Worm (Caenorhabditis elegans) whole organism, late embryonic: ENCODE results near the gene B0507.1.

Experiments
- C08G9.2 ChIP-seq: sonication (generic microtip); optimal IDR thresholded peaks from 2 replicates; lab custom pipeline; 2016; ENCODE audit warnings: mild to moderate bottlenecking, missing genetic modification characterization, moderate library complexity, missing compliant biosample characterization
- K02D7.2 ChIP-seq: sonication (generic microtip); optimal IDR thresholded peaks from 2 replicates; lab custom pipeline; 2017; ENCODE audit warnings: mild to moderate bottlenecking, missing genetic modification characterization, missing compliant biosample characterization
- T23F11.4 ChIP-seq: fragments of 200-800 bp; sonication (Bioruptor generic); optimal IDR thresholded peaks from 2 replicates; lab custom pipeline; 2018; ENCODE audit warnings: mild to moderate bottlenecking, missing genetic modification characterization, missing compliant biosample characterization
- Y22D7AL.16 ChIP-seq: sonication (generic microtip); optimal IDR thresholded peaks from 2 replicates; lab custom pipeline; 2016; ENCODE audit warnings: missing genetic modification characterization, missing compliant biosample characterization
- ahr-1 ChIP-seq: sonication (generic microtip); optimal IDR thresholded peaks from 2 replicates; lab custom pipeline; 2016; ENCODE audit warnings: missing genetic modification characterization, missing compliant biosample characterization
- ama-1 ChIP-seq: fragments of 150-350 bp; optimal IDR thresholded peaks from 2 replicates; lab custom pipeline; 2014
- ceh-14 ChIP-seq: sonication (generic microtip); optimal IDR thresholded peaks from 2 replicates; lab custom pipeline; 2016; ENCODE audit warnings: missing genotype, missing genetic modification characterization, missing compliant biosample characterization
- ceh-18 ChIP-seq: sonication (generic microtip); optimal IDR thresholded peaks from 2 replicates; lab custom pipeline; 2016; ENCODE audit warnings: missing genetic modification characterization, missing compliant biosample characterization
- ceh-2 ChIP-seq: sonication (generic microtip); optimal IDR thresholded peaks from 2 replicates; lab custom pipeline; 2016; ENCODE audit warnings: missing genotype, missing genetic modification characterization, missing compliant biosample characterization
- ceh-22 ChIP-seq: sonication (generic microtip); optimal IDR thresholded peaks from 2 replicates; lab custom pipeline; 2017; ENCODE audit warnings: missing biosample characterization, missing genetic modification characterization
- ceh-30 ChIP-seq: fragments of 150-350 bp; optimal IDR thresholded peaks from 2 replicates; lab custom pipeline; 2014; ENCODE audit warnings: missing biosample characterization, missing genetic modification characterization
- ceh-31 ChIP-seq: sonication (generic microtip); optimal IDR thresholded peaks from 2 replicates; lab custom pipeline; 2016; ENCODE audit warnings: missing genetic modification characterization, missing compliant biosample characterization
- ceh-34 ChIP-seq: sonication (generic microtip); optimal IDR thresholded peaks from 2 replicates; lab custom pipeline; 2016; ENCODE audit warnings: mild to moderate bottlenecking, missing genetic modification characterization, missing compliant biosample characterization
- ceh-45 ChIP-seq: fragments of 200-800 bp; sonication (Bioruptor generic); IDR thresholded peaks from 2 replicates; pipeline ENCODE4 v1.3.6; 2022; ENCODE audit warnings: missing genetic modification reagents, missing genetic modification characterization, missing compliant biosample characterization
- ceh-48 ChIP-seq: sonication (generic microtip); optimal IDR thresholded peaks from 2 replicates; lab custom pipeline; 2016; ENCODE audit warnings: missing genetic modification characterization, inconsistent platforms, missing compliant biosample characterization
- ceh-6 ChIP-seq: fragments of 200-800 bp; sonication (Bioruptor generic); optimal IDR thresholded peaks from 2 replicates; lab custom pipeline; 2018; ENCODE audit warnings: mild to moderate bottlenecking, missing genetic modification characterization, missing compliant biosample characterization
- dve-1 ChIP-seq: sonication (generic microtip); optimal IDR thresholded peaks from 2 replicates; lab custom pipeline; 2017; ENCODE audit warnings: antibody characterized with exemption, mild to moderate bottlenecking, missing genetic modification characterization, missing compliant biosample characterization
- elt-2 ChIP-seq: sonication (generic microtip); optimal IDR thresholded peaks from 2 replicates; lab custom pipeline; 2016; ENCODE audit warnings: missing genetic modification reagents, missing genetic modification characterization, missing compliant biosample characterization
- elt-4 ChIP-seq: sonication (generic microtip); optimal IDR thresholded peaks from 2 replicates; lab custom pipeline; 2016; ENCODE audit warnings: missing genetic modification characterization, missing compliant biosample characterization
- eyg-1 ChIP-seq: sonication (generic microtip); optimal IDR thresholded peaks from 2 replicates; lab custom pipeline; 2016; ENCODE audit warnings: missing genotype, missing genetic modification characterization, missing compliant biosample characterization
- fax-1 ChIP-seq: sonication (generic microtip); optimal IDR thresholded peaks from 2 replicates; lab custom pipeline; 2016; ENCODE audit warnings: missing genotype, missing genetic modification characterization, missing compliant biosample characterization
- fkh-10 ChIP-seq: fragments of 150-350 bp; optimal IDR thresholded peaks from 2 replicates; lab custom pipeline; 2014; ENCODE audit warnings: missing biosample characterization, missing genetic modification reagents, missing genetic modification characterization
- fkh-6 ChIP-seq: sonication (generic microtip); optimal IDR thresholded peaks from 2 replicates; lab custom pipeline; 2016; ENCODE audit warnings: missing genetic modification characterization, missing compliant biosample characterization
- hlh-13 ChIP-seq: fragments of 200-800 bp; sonication (Bioruptor generic); optimal IDR thresholded peaks from 2 replicates; lab custom pipeline; 2018; ENCODE audit warnings: mild to moderate bottlenecking, missing genetic modification characterization, missing compliant biosample characterization
- hlh-6 ChIP-seq: sonication (generic microtip); optimal IDR thresholded peaks from 2 replicates; lab custom pipeline; 2016; ENCODE audit warnings: missing genotype, missing genetic modification characterization, missing compliant biosample characterization
- lim-6 ChIP-seq: sonication (generic microtip); optimal IDR thresholded peaks from 2 replicates; lab custom pipeline; 2016; ENCODE audit warnings: missing genetic modification characterization, missing compliant biosample characterization
- mec-3 ChIP-seq: sonication (generic microtip); optimal IDR thresholded peaks from 2 replicates; lab custom pipeline; 2016; ENCODE audit warnings: borderline replicate concordance, missing genetic modification characterization, missing compliant biosample characterization
- nfya-1 ChIP-seq: sonication (generic microtip); optimal IDR thresholded peaks from 2 replicates; lab custom pipeline; 2017; ENCODE audit warnings: missing genetic modification characterization, mild to moderate bottlenecking, missing compliant biosample characterization, antibody characterized with exemption, moderate library complexity
- nhr-11 ChIP-seq: fragments of 150-350 bp; optimal IDR thresholded peaks from 2 replicates; lab custom pipeline; 2014; ENCODE audit warnings: missing biosample characterization, missing genetic modification characterization
- nhr-232 ChIP-seq: sonication (generic microtip); optimal IDR thresholded peaks from 2 replicates; lab custom pipeline; 2016; ENCODE audit warnings: missing genetic modification characterization, missing compliant biosample characterization
- npax-4 ChIP-seq: sonication (generic microtip); optimal IDR thresholded peaks from 2 replicates; lab custom pipeline; 2016; ENCODE audit warnings: missing genetic modification characterization, missing compliant biosample characterization
- pag-3 ChIP-seq: sonication (generic microtip); optimal IDR thresholded peaks from 2 replicates; lab custom pipeline; 2016; ENCODE audit warnings: missing compliant biosample characterization, missing genetic modification characterization, borderline replicate concordance
- pat-9 ChIP-seq: fragments of 200-800 bp; sonication (Bioruptor generic); optimal IDR thresholded peaks from 2 replicates; lab custom pipeline; 2018; ENCODE audit warnings: mild to moderate bottlenecking, missing genetic modification characterization, moderate library complexity, missing compliant biosample characterization
- pha-2 ChIP-seq: sonication (generic microtip); optimal IDR thresholded peaks from 2 replicates; lab custom pipeline; 2017; ENCODE audit warnings: mild to moderate bottlenecking, missing genetic modification characterization, missing compliant biosample characterization
- pha-4 ChIP-seq: fragments of 150-350 bp; optimal IDR thresholded peaks from 2 replicates; lab custom pipeline; 2018; ENCODE audit warnings: missing biosample characterization, missing genetic modification reagents, missing genetic modification characterization
- pqm-1 ChIP-seq: sonication (generic microtip); optimal IDR thresholded peaks from 2 replicates; lab custom pipeline; 2016; ENCODE audit warnings: missing genetic modification characterization, missing compliant biosample characterization
- pros-1 ChIP-seq: fragments of 150-350 bp; optimal IDR thresholded peaks from 2 replicates; lab custom pipeline; 2014; ENCODE audit warnings: missing biosample characterization, missing genetic modification reagents, missing genetic modification characterization
- ref-2 ChIP-seq: sonication (generic microtip); optimal IDR thresholded peaks from 2 replicates; lab custom pipeline; 2016; ENCODE audit warnings: missing genetic modification characterization, missing compliant biosample characterization
- sdc-2 ChIP-seq: sonication (generic microtip); optimal IDR thresholded peaks from 2 replicates; lab custom pipeline; 2016; ENCODE audit warnings: missing genotype, missing genetic modification characterization, missing compliant biosample characterization
- sox-2 ChIP-seq: fragments of 200-800 bp; sonication (Bioruptor generic); IDR thresholded peaks from 2 replicates; pipeline ENCODE4 v1.3.6; 2022; ENCODE audit warnings: missing genetic modification reagents, missing genetic modification characterization, missing compliant biosample characterization
- sox-4 ChIP-seq: sonication (generic microtip); optimal IDR thresholded peaks from 2 replicates; lab custom pipeline; 2017; ENCODE audit warnings: mild to moderate bottlenecking, missing genetic modification characterization, inconsistent platforms, missing compliant biosample characterization
- tbx-2 ChIP-seq: sonication (generic microtip); optimal IDR thresholded peaks from 2 replicates; lab custom pipeline; 2016; ENCODE audit warnings: missing genetic modification characterization, missing compliant biosample characterization
- ttx-3 ChIP-seq: sonication (generic microtip); optimal IDR thresholded peaks from 2 replicates; lab custom pipeline; 2016; ENCODE audit warnings: missing genetic modification reagents, missing genetic modification characterization, missing compliant biosample characterization
- unc-3 ChIP-seq, 2 experiments: fragments of 200-800 bp in 1 of 2; sonication (Bioruptor generic) in 1 of 2; sonication (generic microtip) in 1 of 2; conservative IDR thresholded peaks in 1 of 2; optimal IDR thresholded peaks in 1 of 2; 2 replicates each; pipeline versions ENCODE4 v1.3.6 to Lab custom; 2016 to 2022; ENCODE audit warnings: missing compliant biosample characterization in 2 of 2, missing genetic modification characterization in 2 of 2, missing genetic modification reagents in 1 of 2
- unc-55 ChIP-seq: sonication (generic microtip); optimal IDR thresholded peaks from 2 replicates; lab custom pipeline; 2017; ENCODE audit warnings: missing biosample characterization, missing genetic modification reagents, missing genetic modification characterization
- unc-86 ChIP-seq: sonication (generic microtip); optimal IDR thresholded peaks from 2 replicates; lab custom pipeline; 2016; ENCODE audit warnings: missing genetic modification characterization, missing compliant biosample characterization
- zip-5 ChIP-seq: sonication (generic microtip); optimal IDR thresholded peaks from 2 replicates; lab custom pipeline; 2016; ENCODE audit warnings: missing genetic modification characterization, missing compliant biosample characterization

B0507.1 gene

ce11 chrV:8781164-8781563, 4.8 kb downstream of the B0507.1 start:
- TF ChIP-seq elt-4: no peak
- no peak for TF ChIP-seq pag-3
- TF ChIP-seq ceh-31 (tag; lab: Kevin White, UChicago): no peak
- peak; percentile 88 for TF ChIP-seq elt-2 (tag; lab: Kevin White, UChicago)
- TF ChIP-seq pat-9: no peak
- TF ChIP-seq unc-3 (GFP tag; conservative IDR thresholded peaks at IDR 0.05; lab: Robert Waterston, UW): no peak
- no peak for TF ChIP-seq unc-3 (tag; optimal IDR thresholded peaks at IDR 0.05; lab: Kevin White, UChicago)

- no peak for TF ChIP-seq fkh-10 (GFP tag; lab: Kevin White, UChicago)
- TF ChIP-seq ahr-1 (tag; lab: Kevin White, UChicago): no peak
- no peak for TF ChIP-seq pqm-1
- TF ChIP-seq ceh-30 (tag; lab: Kevin White, UChicago): no peak
- no peak for TF ChIP-seq nfya-1
- TF ChIP-seq ttx-3 (tag; lab: Kevin White, UChicago): no peak
- TF ChIP-seq ceh-45: no peak
- no peak for TF ChIP-seq tbx-2
- no peak for TF ChIP-seq ref-2 (tag; lab: Kevin White, UChicago)
- no peak for TF ChIP-seq hlh-6 (tag; lab: Kevin White, UChicago)
- no peak for TF ChIP-seq ceh-31 (tag; lab: Kevin White, UChicago)
- TF ChIP-seq eyg-1: no peak
- no peak for TF ChIP-seq ceh-18
- TF ChIP-seq K02D7.2 (tag; lab: Kevin White, UChicago): no peak
- TF ChIP-seq elt-4: no peak
- no peak for TF ChIP-seq sox-4 (tag; lab: Kevin White, UChicago)
- no peak for TF ChIP-seq pha-2
These were observed 5.7 kb downstream of the B0507.1 start for ce11 chrV:8782112-8782511.

ce11 chrV:8784485-8784884, 8.1 kb downstream of the B0507.1 start:
- TF ChIP-seq dve-1 (peak; percentile 2), ceh-30 (tag; lab: Kevin White, UChicago) (no peak), ceh-2 (tag; lab: Kevin White, UChicago) (peak; percentile 47), ceh-31 (tag; lab: Kevin White, UChicago) (peak; percentile 24), nhr-232 (tag; lab: Kevin White, UChicago) (no peak), T23F11.4 (GFP tag; lab: Kevin White, UChicago) (no peak), elt-2 (tag; lab: Kevin White, UChicago) (peak; percentile 47), ceh-14 (tag; lab: Kevin White, UChicago) (no peak), zip-5 (tag; lab: Kevin White, UChicago) (no peak), lim-6 (tag; lab: Kevin White, UChicago) (no peak), ceh-22 (tag; lab: Kevin White, UChicago) (peak; percentile 93), npax-4 (tag; lab: Kevin White, UChicago) (no peak), nfya-1 (peak; percentile 29), ceh-6 (GFP tag; lab: Kevin White, UChicago) (no peak), tbx-2 (peak; percentile 43), ama-1 (lab: Kevin White, UChicago) (no peak), Y22D7AL.16 (tag; lab: Kevin White, UChicago) (no peak)
- TF ChIP-seq, all 69 proteins: peak for 7

- TF ChIP-seq ceh-48 (peak; percentile 27), mec-3 (tag; lab: Kevin White, UChicago) (no peak), unc-86 (no peak), fkh-10 (GFP tag; lab: Kevin White, UChicago) (no peak), ceh-34 (peak; percentile 73), pros-1 (tag; lab: Kevin White, UChicago) (no peak), T23F11.4 (GFP tag; lab: Kevin White, UChicago) (no peak), ceh-31 (tag; lab: Kevin White, UChicago) (peak; percentile 73), sox-2 (no peak), ama-1 (lab: Kevin White, UChicago) (no peak), C08G9.2 (tag; lab: Kevin White, UChicago) (peak; percentile 19), lim-6 (tag; lab: Kevin White, UChicago) (peak; percentile 34), hlh-6 (tag; lab: Kevin White, UChicago) (peak; percentile 79), pqm-1 (no peak), nhr-11 (tag; lab: Kevin White, UChicago) (no peak), nhr-232 (tag; lab: Kevin White, UChicago) (peak; percentile 14), nfya-1 (peak; percentile 52), fkh-6 (no peak), hlh-13 (GFP tag; lab: Kevin White, UChicago) (peak; percentile 41), unc-55 (GFP tag; lab: Kevin White, UChicago) (peak; percentile 40), pha-4 (no peak), dve-1 (peak; percentile 46), sdc-2 (tag; lab: Kevin White, UChicago) (peak; percentile 57), fax-1 (peak; percentile 1)
These were observed 9.2 kb downstream of the B0507.1 start for ce11 chrV:8785526-8785925.
